Worm (Caenorhabditis elegans) whole organism, L4 larva: Measurements from ENCODE around the gene K01D12.5.

Source experiments
- ZK546.5 ChIP-seq, 2 experiments: sonication (generic microtip); optimal IDR thresholded peaks; 2 replicates each; lab custom pipeline; 2017; ENCODE audit warnings: missing biosample characterization in 2 of 2, missing genetic modification characterization in 2 of 2
- ceh-32 ChIP-seq: sonication (generic microtip); optimal IDR thresholded peaks from 2 replicates; lab custom pipeline; 2016; ENCODE audit warnings: mild to moderate bottlenecking, missing genetic modification characterization, missing compliant biosample characterization; ENCODE audit not compliant: poor library complexity
- egl-43 ChIP-seq: fragments of 200-800 bp; sonication (Bioruptor generic); IDR thresholded peaks from 2 replicates; pipeline ENCODE4 v1.3.6; 2022; ENCODE audit warnings: missing genetic modification reagents, missing genetic modification characterization, missing compliant biosample characterization
- hif-1 ChIP-seq, 2 experiments: sonication (generic microtip); optimal IDR thresholded peaks; 2 replicates each; lab custom pipeline; 2016 to 2017; ENCODE audit warnings: missing compliant biosample characterization in 2 of 2, missing genetic modification characterization in 2 of 2, missing genetic modification reagents in 2 of 2, missing genotype in 2 of 2, mild to moderate bottlenecking in 1 of 2
- hmg-1.1 ChIP-seq: fragments of 200-800 bp; sonication (Bioruptor generic); IDR thresholded peaks from 2 replicates; pipeline ENCODE4 v1.3.6; 2022; ENCODE audit warnings: missing genetic modification reagents, missing genetic modification characterization, missing compliant biosample characterization
- lim-7 ChIP-seq: fragments of 200-800 bp; sonication (Bioruptor generic); IDR thresholded peaks from 2 replicates; pipeline ENCODE4 v1.3.6; 2022; ENCODE audit warnings: missing genetic modification characterization, missing compliant biosample characterization
- nhr-11 ChIP-seq: fragments of 150-350 bp; optimal IDR thresholded peaks from 2 replicates; lab custom pipeline; 2014; ENCODE audit warnings: missing biosample characterization, missing genetic modification characterization
- nhr-237 ChIP-seq: sonication (generic microtip); optimal IDR thresholded peaks from 2 replicates; lab custom pipeline; 2017; ENCODE audit warnings: missing biosample characterization, missing genetic modification characterization
- nhr-6 ChIP-seq: fragments of 150-350 bp; optimal IDR thresholded peaks from 2 replicates; lab custom pipeline; 2014; ENCODE audit warnings: missing biosample characterization, missing genetic modification characterization
- pqm-1 ChIP-seq: sonication (generic microtip); optimal IDR thresholded peaks from 2 replicates; lab custom pipeline; 2017; ENCODE audit warnings: missing biosample characterization, missing genetic modification characterization
- snpc-1.2 ChIP-seq: fragments of 200-800 bp; sonication (Bioruptor generic); IDR thresholded peaks from 2 replicates; pipeline ENCODE4 v1.3.6; 2022; ENCODE audit warnings: missing genetic modification reagents, missing genetic modification characterization, missing compliant biosample characterization
- snpc-4 ChIP-seq: fragments of 150-350 bp; optimal IDR thresholded peaks from 2 replicates; lab custom pipeline; 2014; ENCODE audit warnings: missing biosample characterization, missing genetic modification characterization
- unc-39 ChIP-seq: sonication (generic microtip); optimal IDR thresholded peaks from 2 replicates; lab custom pipeline; 2017; ENCODE audit warnings: missing biosample characterization, missing genetic modification characterization
- ztf-11 ChIP-seq: fragments of 150-350 bp; optimal IDR thresholded peaks from 2 replicates; lab custom pipeline; 2014; ENCODE audit warnings: missing biosample characterization, missing genetic modification characterization

DNA sequence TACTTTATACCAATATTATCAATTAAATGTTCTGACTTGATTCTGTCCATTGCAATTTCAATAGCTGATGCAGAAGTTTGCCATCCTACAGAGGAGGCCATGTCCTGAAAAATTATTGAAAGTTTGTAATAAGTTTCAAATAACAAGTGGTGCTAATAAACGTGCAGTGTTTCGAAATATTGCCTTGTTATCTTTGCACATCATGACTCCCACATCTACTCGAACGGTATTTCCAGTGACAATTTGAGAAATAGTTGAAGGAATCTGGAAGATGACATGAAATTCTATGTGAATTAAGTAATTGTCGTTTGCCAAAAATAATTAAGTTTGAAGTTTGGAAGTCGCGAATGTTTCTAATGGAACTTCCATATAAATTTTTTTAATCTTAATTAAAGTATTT is 28.2 kb upstream of the K01D12.5 start, which contains the start of gene gcy-13:
- TF ChIP-seq snpc-1.2 (GFP tag; lab: Robert Waterston, UW): no peak
- no peak for TF ChIP-seq nhr-6 (tag; lab: Kevin White, UChicago)
- no peak for TF ChIP-seq snpc-4
- TF ChIP-seq pqm-1 (tag; lab: Kevin White, UChicago): no peak
- TF ChIP-seq ceh-32 (tag; lab: Kevin White, UChicago): no peak
- no peak for TF ChIP-seq hmg-1.1 (GFP tag; lab: Robert Waterston, UW)
- no peak for TF ChIP-seq ztf-11 (tag; lab: Kevin White, UChicago)
- no peak for TF ChIP-seq nhr-11 (tag; lab: Kevin White, UChicago)
- no peak for TF ChIP-seq nhr-237
- no peak for TF ChIP-seq hif-1 (tag; optimal IDR thresholded peaks at IDR 0.05; lab: Kevin White, UChicago)
- TF ChIP-seq ZK546.5 (tag; optimal IDR thresholded peaks at IDR 0.05; lab: Kevin White, UChicago): no peak
- TF ChIP-seq lim-7 (GFP tag; lab: Robert Waterston, UW): no peak
- no peak for TF ChIP-seq unc-39 (tag; lab: Kevin White, UChicago)
- no peak for TF ChIP-seq egl-43 (GFP tag; lab: Robert Waterston, UW)
